Worm (Caenorhabditis elegans) whole organism, L1 larva: ENCODE results near the gene F57F4.1.

Experiments used
- C16A3.4 ChIP-seq: fragments of 150-350 bp; optimal IDR thresholded peaks from 2 replicates; lab custom pipeline; 2014; ENCODE audit warnings: missing biosample characterization, missing genetic modification characterization
- F16B12.6 ChIP-seq: fragments of 150-350 bp; optimal IDR thresholded peaks from 2 replicates; lab custom pipeline; 2014; ENCODE audit warnings: missing biosample characterization, missing genetic modification characterization
- Y116A8C.19 ChIP-seq: sonication (generic microtip); optimal IDR thresholded peaks from 2 replicates; lab custom pipeline; 2016; ENCODE audit warnings: missing compliant biosample characterization, missing genetic modification characterization, borderline replicate concordance
- aha-1 ChIP-seq: fragments of 150-350 bp; optimal IDR thresholded peaks from 2 replicates; lab custom pipeline; 2014; ENCODE audit warnings: missing biosample characterization, missing genetic modification characterization
- alr-1 ChIP-seq: fragments of 200-800 bp; sonication (Bioruptor generic); optimal IDR thresholded peaks from 2 replicates; lab custom pipeline; 2018; ENCODE audit warnings: borderline replicate concordance, mild to moderate bottlenecking, missing genetic modification characterization, missing compliant biosample characterization
- blmp-1 ChIP-seq: fragments of 150-350 bp; optimal IDR thresholded peaks from 2 replicates; lab custom pipeline; 2014; ENCODE audit warnings: missing biosample characterization, missing genetic modification characterization
- ceh-82 ChIP-seq, 3 experiments: fragments of 150-350 bp in 1 of 3; sonication (generic microtip) in 2 of 3; optimal IDR thresholded peaks; 2 replicates each; lab custom pipeline; 2014 to 2017; ENCODE audit warnings: missing biosample characterization in 3 of 3, missing genetic modification characterization in 3 of 3
- ceh-90 ChIP-seq: sonication (generic microtip); optimal IDR thresholded peaks from 2 replicates; lab custom pipeline; 2016; ENCODE audit warnings: missing genetic modification characterization, missing compliant biosample characterization
- dpl-1 ChIP-seq, 3 experiments: fragments of 150-350 bp in 2 of 3; sonication (generic microtip) in 1 of 3; optimal IDR thresholded peaks; 2 replicates each; lab custom pipeline; 2014 to 2017; ENCODE audit warnings: missing biosample characterization in 3 of 3, missing genetic modification characterization in 3 of 3, missing genetic modification reagents in 3 of 3
- dsc-1 ChIP-seq: sonication (generic microtip); optimal IDR thresholded peaks from 2 replicates; lab custom pipeline; 2016; ENCODE audit warnings: mild to moderate bottlenecking, missing genetic modification characterization, missing compliant biosample characterization
- efl-1 ChIP-seq, 4 experiments: fragments of 150-350 bp; optimal IDR thresholded peaks in 3 of 4; peaks in 1 of 4; 1 replicate in 1 of 4; 2 replicates in 3 of 4; lab custom pipeline; 2014; ENCODE audit warnings: missing biosample characterization in 2 of 4, missing genetic modification characterization in 2 of 4, missing genetic modification reagents in 2 of 4
- efl-3 ChIP-seq: fragments of 200-800 bp; sonication (Bioruptor generic); optimal IDR thresholded peaks from 2 replicates; lab custom pipeline; 2018; ENCODE audit warnings: mild to moderate bottlenecking, missing genetic modification characterization, missing compliant biosample characterization
- egl-27 ChIP-seq, 2 experiments: fragments of 150-350 bp in 1 of 2; sonication (generic microtip); optimal IDR thresholded peaks; 3 replicates each; lab custom pipeline; 2017 to 2018; ENCODE audit warnings: missing biosample characterization in 2 of 2, missing genetic modification characterization in 2 of 2, missing genetic modification reagents in 2 of 2
- elt-3 ChIP-seq, 6 experiments: fragments of 150-350 bp in 1 of 6; sonication (generic microtip); optimal IDR thresholded peaks; 2 replicates each; lab custom pipeline; 2017 to 2018; ENCODE audit warnings: missing biosample characterization in 6 of 6, missing genetic modification characterization in 6 of 6, inconsistent platforms in 1 of 6
- fkh-4 ChIP-seq: sonication (generic microtip); optimal IDR thresholded peaks from 2 replicates; lab custom pipeline; 2016; ENCODE audit warnings: missing compliant biosample characterization, missing genetic modification characterization, borderline replicate concordance
- grh-1 ChIP-seq: fragments of 200-800 bp; sonication (Bioruptor generic); IDR thresholded peaks from 2 replicates; pipeline ENCODE4 v1.3.6; 2022; ENCODE audit warnings: missing genetic modification reagents, missing genetic modification characterization, missing compliant biosample characterization
- hlh-17 ChIP-seq: fragments of 200-800 bp; sonication (Bioruptor generic); optimal IDR thresholded peaks from 2 replicates; lab custom pipeline; 2018; ENCODE audit warnings: missing genetic modification characterization, mild to moderate bottlenecking, missing compliant biosample characterization, moderate library complexity, borderline replicate concordance
- hlh-4 ChIP-seq: sonication (generic microtip); optimal IDR thresholded peaks from 2 replicates; lab custom pipeline; 2016; ENCODE audit warnings: mild to moderate bottlenecking, missing genetic modification characterization, missing compliant biosample characterization
- hpl-2 ChIP-seq: fragments of 150-350 bp; optimal IDR thresholded peaks from 2 replicates; lab custom pipeline; 2014; ENCODE audit warnings: missing biosample characterization, missing genetic modification reagents, missing genetic modification characterization
- irx-1 ChIP-seq: sonication (generic microtip); optimal IDR thresholded peaks from 2 replicates; lab custom pipeline; 2016; ENCODE audit warnings: missing genetic modification characterization, missing compliant biosample characterization
- isw-1 ChIP-seq: fragments of 200-800 bp; sonication (Bioruptor generic); IDR thresholded peaks from 2 replicates; pipeline ENCODE4 v1.3.6; 2022; ENCODE audit warnings: missing genetic modification characterization, missing compliant biosample characterization
- lin-14 ChIP-seq: fragments of 200-800 bp; sonication (Bioruptor generic); optimal IDR thresholded peaks from 2 replicates; lab custom pipeline; 2018; ENCODE audit warnings: mild to moderate bottlenecking, missing genetic modification characterization, moderate library complexity, missing compliant biosample characterization
- lir-3 ChIP-seq: sonication (generic microtip); optimal IDR thresholded peaks from 2 replicates; lab custom pipeline; 2016; ENCODE audit warnings: mild to moderate bottlenecking, missing genetic modification characterization, moderate library complexity, missing compliant biosample characterization; ENCODE audit not compliant: poor library complexity
- lsy-2 ChIP-seq, 2 experiments: fragments of 150-350 bp; optimal IDR thresholded peaks; 2 replicates each; lab custom pipeline; 2014; ENCODE audit warnings: missing biosample characterization in 2 of 2, missing genetic modification characterization in 2 of 2
- mab-9 ChIP-seq: fragments of 200-800 bp; sonication (Bioruptor generic); IDR thresholded peaks from 2 replicates; pipeline ENCODE4 v1.3.6; 2022; ENCODE audit warnings: missing genetic modification reagents, missing genetic modification characterization, missing compliant biosample characterization
- mdl-1 ChIP-seq, 2 experiments: fragments of 150-350 bp; optimal IDR thresholded peaks; 2 replicates each; lab custom pipeline; 2014 to 2017; ENCODE audit warnings: missing biosample characterization in 2 of 2, missing genetic modification characterization in 2 of 2, inconsistent platforms in 1 of 2
- mep-1 ChIP-seq: fragments of 150-350 bp; optimal IDR thresholded peaks from 2 replicates; lab custom pipeline; 2014; ENCODE audit warnings: missing biosample characterization, missing genetic modification characterization
- nhr-11 ChIP-seq: fragments of 150-350 bp; optimal IDR thresholded peaks from 2 replicates; lab custom pipeline; 2014; ENCODE audit warnings: missing biosample characterization, missing genetic modification characterization
- nhr-19 ChIP-seq: fragments of 200-800 bp; sonication (Bioruptor generic); conservative IDR thresholded peaks from 2 replicates; pipeline ENCODE4 v1.3.6; 2022; ENCODE audit warnings: missing genetic modification characterization, missing compliant biosample characterization
- nhr-237 ChIP-seq: fragments of 150-350 bp; optimal IDR thresholded peaks from 2 replicates; lab custom pipeline; 2014; ENCODE audit warnings: missing biosample characterization, missing genetic modification characterization
- nhr-28 ChIP-seq: fragments of 150-350 bp; optimal IDR thresholded peaks from 2 replicates; lab custom pipeline; 2014; ENCODE audit warnings: missing biosample characterization, missing genetic modification characterization
- nhr-47 ChIP-seq: sonication (generic microtip); optimal IDR thresholded peaks from 2 replicates; lab custom pipeline; 2016; ENCODE audit warnings: mild to moderate bottlenecking, missing genetic modification characterization, moderate library complexity, missing compliant biosample characterization
- nhr-71 ChIP-seq: sonication (generic microtip); optimal IDR thresholded peaks from 2 replicates; lab custom pipeline; 2016; ENCODE audit warnings: mild to moderate bottlenecking, missing genetic modification characterization, moderate library complexity, missing compliant biosample characterization
- nhr-76 ChIP-seq: sonication (generic microtip); optimal IDR thresholded peaks from 2 replicates; lab custom pipeline; 2017; ENCODE audit warnings: missing biosample characterization, missing genetic modification characterization
- nhr-77 ChIP-seq: fragments of 150-350 bp; optimal IDR thresholded peaks from 2 replicates; lab custom pipeline; 2014; ENCODE audit warnings: missing biosample characterization, missing genetic modification characterization
- nhr-85 ChIP-seq: sonication (generic microtip); peaks from one replicate; lab custom pipeline; 2016; ENCODE audit warnings: missing genetic modification characterization, inconsistent platforms, missing compliant biosample characterization
- nhr-90 ChIP-seq: sonication (generic microtip); optimal IDR thresholded peaks from 2 replicates; lab custom pipeline; 2016; ENCODE audit warnings: mild to moderate bottlenecking, missing genetic modification characterization, missing compliant biosample characterization; ENCODE audit not compliant: poor library complexity
- rnt-1 ChIP-seq: sonication (generic microtip); optimal IDR thresholded peaks from 2 replicates; lab custom pipeline; 2016; ENCODE audit warnings: mild to moderate bottlenecking, missing genetic modification characterization, moderate library complexity, missing compliant biosample characterization
- skn-1 ChIP-seq: fragments of 150-350 bp; optimal IDR thresholded peaks from 2 replicates; lab custom pipeline; 2014; ENCODE audit warnings: missing biosample characterization, missing genetic modification characterization
- snpc-4 ChIP-seq: fragments of 150-350 bp; optimal IDR thresholded peaks from 2 replicates; lab custom pipeline; 2014; ENCODE audit warnings: missing biosample characterization, missing genetic modification characterization
- snu-23 ChIP-seq: sonication (generic microtip); optimal IDR thresholded peaks from 2 replicates; lab custom pipeline; 2016; ENCODE audit warnings: missing genetic modification characterization, missing compliant biosample characterization
- sox-4 ChIP-seq: sonication (generic microtip); optimal IDR thresholded peaks from 2 replicates; lab custom pipeline; 2016; ENCODE audit warnings: missing genetic modification characterization, missing compliant biosample characterization
- swsn-7 ChIP-seq: sonication (generic microtip); optimal IDR thresholded peaks from 2 replicates; lab custom pipeline; 2016; ENCODE audit warnings: missing genetic modification characterization, missing compliant biosample characterization
- tbx-2 ChIP-seq: sonication (generic microtip); optimal IDR thresholded peaks from 2 replicates; lab custom pipeline; 2016; ENCODE audit warnings: missing genetic modification characterization, missing compliant biosample characterization
- tlp-1 ChIP-seq: fragments of 150-350 bp; optimal IDR thresholded peaks from 2 replicates; lab custom pipeline; 2014; ENCODE audit warnings: missing biosample characterization, missing genetic modification characterization
- unc-130 ChIP-seq: fragments of 150-350 bp; optimal IDR thresholded peaks from 2 replicates; lab custom pipeline; 2017; ENCODE audit warnings: missing biosample characterization, missing genetic modification characterization, inconsistent platforms
- unc-62 ChIP-seq: fragments of 150-350 bp; optimal IDR thresholded peaks from 2 replicates; lab custom pipeline; 2014; ENCODE audit warnings: missing biosample characterization, missing genetic modification reagents, missing genetic modification characterization
- zag-1 ChIP-seq: fragments of 150-350 bp; optimal IDR thresholded peaks from 2 replicates; lab custom pipeline; 2014; ENCODE audit warnings: missing biosample characterization, missing genetic modification characterization
- ztf-11 ChIP-seq, 2 experiments: sonication (generic microtip); optimal IDR thresholded peaks; 2 replicates each; lab custom pipeline; 2016 to 2017; ENCODE audit warnings: missing genetic modification characterization in 2 of 2, missing biosample characterization in 1 of 2, missing compliant biosample characterization in 1 of 2

The F57F4.1 gene

ce11 chrV:6341078-6341638, 49.1 kb upstream of the F57F4.1 start (continued):
- TF ChIP-seq nhr-19 (GFP tag; lab: Robert Waterston, UW) (no peak), ceh-82 (tag; optimal IDR thresholded peaks at IDR 0.05; lab: Kevin White, UChicago) (peak in 1 of 3 experiments; percentile 38), nhr-90 (no peak), nhr-47 (tag; lab: Kevin White, UChicago) (peak; percentile 29), snpc-4 (tag; lab: Kevin White, UChicago) (no peak), mab-9 (no peak), blmp-1 (tag; lab: Kevin White, UChicago) (no peak), egl-27 (tag; optimal IDR thresholded peaks at IDR 0.05; lab: Kevin White, UChicago) (no peak), ceh-90 (tag; lab: Kevin White, UChicago) (no peak), nhr-28 (no peak), efl-1 (optimal IDR thresholded peaks at IDR 0.05; lab: Kevin White, UChicago) (no peak), efl-1 (GFP tag; optimal IDR thresholded peaks at IDR 0.05 in 1 of 2; lab: Kevin White, UChicago) (peak in 1 of 2 experiments; percentile 83), hlh-4 (no peak), aha-1 (tag; lab: Kevin White, UChicago) (no peak)

- TF ChIP-seq alr-1 (no peak), hlh-17 (GFP tag; lab: Kevin White, UChicago) (no peak), Y116A8C.19 (tag; lab: Kevin White, UChicago) (no peak), mep-1 (tag; lab: Kevin White, UChicago) (peak; percentile 28), hpl-2 (GFP tag; lab: Kevin White, UChicago) (no peak), grh-1 (GFP tag; lab: Robert Waterston, UW) (no peak), C16A3.4 (tag; lab: Kevin White, UChicago) (no peak), snu-23 (GFP tag; lab: Kevin White, UChicago) (peak; percentile 32), unc-130 (peak; percentile 15), tlp-1 (tag; lab: Kevin White, UChicago) (no peak), nhr-76 (tag; lab: Kevin White, UChicago) (no peak), nhr-47 (tag; lab: Kevin White, UChicago) (no peak), lir-3 (tag; lab: Kevin White, UChicago) (no peak), irx-1 (tag; lab: Kevin White, UChicago) (no peak), sox-4 (tag; lab: Kevin White, UChicago) (no peak), hlh-4 (no peak), tbx-2 (tag; lab: Kevin White, UChicago) (no peak), nhr-77 (no peak), ztf-11 (tag; optimal IDR thresholded peaks at IDR 0.05; lab: Kevin White, UChicago) (no peak), nhr-90 (no peak), fkh-4 (tag; lab: Kevin White, UChicago) (peak; percentile 70), efl-3 (GFP tag; lab: Kevin White, UChicago) (no peak), zag-1 (no peak), ceh-82 (tag; optimal IDR thresholded peaks at IDR 0.05; lab: Kevin White, UChicago) (no peak), nhr-237 (tag; lab: Kevin White, UChicago) (no peak), swsn-7 (tag; lab: Kevin White, UChicago) (peak; percentile 11), dsc-1 (tag; lab: Kevin White, UChicago) (peak; percentile 96), isw-1 (GFP tag; lab: Robert Waterston, UW) (no peak), rnt-1 (peak; percentile 72), F16B12.6 (tag; lab: Kevin White, UChicago) (no peak), lsy-2 (tag; optimal IDR thresholded peaks at IDR 0.05; lab: Kevin White, UChicago) (peak in 1 of 2 experiments; percentile 52), nhr-19 (GFP tag; lab: Robert Waterston, UW) (peak; percentile 17; the same call in 1 of the 2 replicates), nhr-71 (peak; percentile 60), elt-3 (tag; optimal IDR thresholded peaks at IDR 0.05; lab: Kevin White, UChicago) (no peak), nhr-11 (tag; lab: Kevin White, UChicago) (no peak), mdl-1 (tag; optimal IDR thresholded peaks at IDR 0.05; lab: Kevin White, UChicago) (peak in 1 of 2 experiments; percentile 10), unc-62 (no peak), nhr-85 (tag; lab: Kevin White, UChicago) (no peak), dpl-1 (GFP tag; optimal IDR thresholded peaks at IDR 0.05; lab: Kevin White, UChicago) (peak in 1 of 3 experiments; percentile 2), lin-14 (peak; percentile 83), skn-1 (tag; lab: Kevin White, UChicago) (no peak)
Measured at ce11 chrV:6342502-6342901, 47.8 kb upstream of the F57F4.1 start.
